Fruit fly (Drosophila melanogaster) whole organism, pupa: ENCODE measurements around the gene SKIP.

Experiments
- CG10348 ChIP-seq: fragments of 200-800 bp; sonication (Bioruptor generic); IDR thresholded peaks from 2 replicates; pipeline ENCODE4 v1.3.6; 2022; ENCODE audit warnings: missing biosample characterization, missing genetic modification characterization
- CG12605 ChIP-seq: fragments of 200-800 bp; sonication (Bioruptor generic); IDR thresholded peaks from 2 replicates; pipeline ENCODE4 v1.3.6; 2022; ENCODE audit warnings: missing biosample characterization, missing genetic modification characterization
- CG13204 ChIP-seq: fragments of 200-800 bp; sonication (Bioruptor generic); optimal IDR thresholded peaks from 2 replicates; lab custom pipeline; 2018; ENCODE audit warnings: missing biosample characterization, mild to moderate bottlenecking, missing genetic modification characterization, moderate library complexity
- CG14655 ChIP-seq: fragments of 200-800 bp; sonication (Bioruptor generic); optimal IDR thresholded peaks from 3 replicates; lab custom pipeline; 2017; ENCODE audit warnings: mild to moderate bottlenecking, missing biosample characterization, missing genetic modification reagents, missing genetic modification characterization
- CG15710 ChIP-seq: fragments of 200-800 bp; sonication (Bioruptor generic); optimal IDR thresholded peaks from 2 replicates; lab custom pipeline; 2018; ENCODE audit warnings: missing biosample characterization, mild to moderate bottlenecking, missing genetic modification characterization, moderate library complexity
- CG17806 ChIP-seq: fragments of 200-800 bp; sonication (Bioruptor generic); optimal IDR thresholded peaks from 2 replicates; lab custom pipeline; 2018; ENCODE audit warnings: missing biosample characterization, mild to moderate bottlenecking, missing genetic modification characterization, moderate library complexity
- CG32121 ChIP-seq: fragments of 200-800 bp; sonication (Bioruptor generic); IDR thresholded peaks from 2 replicates; pipeline ENCODE4 v1.3.6; 2022; ENCODE audit warnings: missing biosample characterization, missing genetic modification characterization
- CG34367 ChIP-seq: fragments of 200-800 bp; sonication (Bioruptor generic); optimal IDR thresholded peaks from 2 replicates; lab custom pipeline; 2018; ENCODE audit warnings: missing biosample characterization, mild to moderate bottlenecking, missing genetic modification characterization
- CG4496 ChIP-seq: fragments of 200-800 bp; sonication (Bioruptor generic); IDR thresholded peaks from 3 replicates; pipeline ENCODE4 v1.3.6; 2022; ENCODE audit warnings: missing biosample characterization, missing genetic modification characterization
- CG8159 ChIP-seq: fragments of 200-800 bp; sonication (Bioruptor generic); optimal IDR thresholded peaks from 3 replicates; lab custom pipeline; 2018; ENCODE audit warnings: missing biosample characterization, mild to moderate bottlenecking, missing genetic modification characterization, moderate library complexity
- CG8301 ChIP-seq: fragments of 200-800 bp; sonication (Bioruptor generic); optimal IDR thresholded peaks from 2 replicates; lab custom pipeline; 2018; ENCODE audit warnings: missing biosample characterization, mild to moderate bottlenecking, missing genetic modification characterization
- CG9948 ChIP-seq: fragments of 200-800 bp; sonication (Bioruptor generic); optimal IDR thresholded peaks from 2 replicates; lab custom pipeline; 2018; ENCODE audit warnings: missing biosample characterization, mild to moderate bottlenecking, missing genetic modification characterization, moderate library complexity
- D1 ChIP-seq: fragments of 200-800 bp; sonication (Bioruptor generic); optimal IDR thresholded peaks from 2 replicates; lab custom pipeline; 2018; ENCODE audit warnings: missing biosample characterization, mild to moderate bottlenecking, missing genetic modification characterization, moderate library complexity
- EcR ChIP-seq: fragments of 200-800 bp; sonication (Bioruptor generic); optimal IDR thresholded peaks from 3 replicates; lab custom pipeline; 2019; ENCODE audit warnings: missing biosample characterization, missing genetic modification characterization, mild to moderate bottlenecking, moderate library complexity, missing genetic modification reagents
- Ets98B ChIP-seq: fragments of 200-800 bp; sonication (Bioruptor generic); IDR thresholded peaks from 2 replicates; pipeline ENCODE4 v1.3.6; 2022; ENCODE audit warnings: missing biosample characterization, missing genetic modification characterization
- Pif1A ChIP-seq: fragments of 200-800 bp; sonication (Bioruptor generic); optimal IDR thresholded peaks from 3 replicates; lab custom pipeline; 2016; ENCODE audit warnings: missing biosample characterization, missing genetic modification characterization
- Pif1B ChIP-seq: fragments of 200-800 bp; sonication (Bioruptor generic); optimal IDR thresholded peaks from 3 replicates; lab custom pipeline; 2016; ENCODE audit warnings: missing biosample characterization, missing genetic modification characterization
- Snoo ChIP-seq: fragments of 200-800 bp; sonication (Bioruptor generic); optimal IDR thresholded peaks from 3 replicates; lab custom pipeline; 2017; ENCODE audit warnings: missing biosample characterization, mild to moderate bottlenecking, missing genetic modification characterization, inconsistent platforms
- fd96Ca ChIP-seq: fragments of 200-800 bp; sonication (Bioruptor generic); IDR thresholded peaks from 3 replicates; pipeline ENCODE4 v1.3.6; 2022; ENCODE audit warnings: missing biosample characterization, missing genetic modification characterization
- gl ChIP-seq: fragments of 200-800 bp; sonication (Bioruptor generic); optimal IDR thresholded peaks from 2 replicates; lab custom pipeline; 2018; ENCODE audit warnings: missing biosample characterization, mild to moderate bottlenecking, missing genetic modification characterization
- rn ChIP-seq: fragments of 200-800 bp; sonication (Bioruptor generic); IDR thresholded peaks from 2 replicates; pipeline ENCODE4 v1.3.6; 2022; ENCODE audit warnings: missing biosample characterization, missing genetic modification characterization

SKIP gene

DNA sequence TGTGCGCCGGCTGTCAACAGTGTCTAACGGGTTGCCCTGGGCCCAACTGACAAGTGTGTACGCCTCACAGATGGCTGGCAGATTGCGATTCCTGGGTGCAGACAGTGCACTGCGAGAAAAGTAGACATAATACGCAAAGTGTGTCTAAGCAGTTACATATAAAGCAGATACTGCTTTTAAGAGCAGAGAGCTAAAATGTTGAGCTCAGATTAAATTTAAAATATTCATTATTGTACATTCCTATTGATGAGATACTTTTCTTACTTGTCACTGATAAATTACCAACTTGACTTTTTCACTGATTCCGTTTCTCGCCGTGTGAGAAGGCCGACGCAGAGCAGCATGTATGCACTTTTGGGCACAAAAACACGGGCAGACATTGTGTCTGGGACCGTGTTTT lies 133.7 kb downstream of the SKIP start:
- no peak for TF ChIP-seq CG12605 (GFP tag; lab: Robert Waterston, UW)
- no peak for TF ChIP-seq CG9948 (tag; lab: Kevin White, UChicago)
- TF ChIP-seq fd96Ca (GFP tag; lab: Robert Waterston, UW) = peak; percentile 36; the same call in 1 of the 3 replicates
- peak; percentile 33 for TF ChIP-seq CG14655
- TF ChIP-seq Snoo (tag; lab: Kevin White, UChicago) = no peak
- peak; percentile 23; the same call in 1 of the 2 replicates for TF ChIP-seq CG32121 (GFP tag; lab: Robert Waterston, UW)
- no peak for TF ChIP-seq Pif1B (GFP tag; lab: Kevin White, UChicago)
- TF ChIP-seq CG17806 (tag; lab: Kevin White, UChicago) = no peak
- peak; percentile 57; the same call in 1 of the 3 replicates for TF ChIP-seq CG4496 (GFP tag; lab: Robert Waterston, UW)
- TF ChIP-seq CG8159 = peak; percentile 26
- no peak for TF ChIP-seq EcR (GFP tag; lab: Kevin White, UChicago)
- no peak for TF ChIP-seq CG34367 (tag; lab: Kevin White, UChicago)
- TF ChIP-seq CG15710 (tag; lab: Kevin White, UChicago) = peak; percentile 23
- peak; percentile 16 for TF ChIP-seq CG8301 (tag; lab: Kevin White, UChicago)
- no peak for TF ChIP-seq rn (GFP tag; lab: Robert Waterston, UW)
- TF ChIP-seq Ets98B (GFP tag; lab: Robert Waterston, UW) = 0 out of 2 replicates have a peak, but pooled peaks have one; percentile 13

DNA sequence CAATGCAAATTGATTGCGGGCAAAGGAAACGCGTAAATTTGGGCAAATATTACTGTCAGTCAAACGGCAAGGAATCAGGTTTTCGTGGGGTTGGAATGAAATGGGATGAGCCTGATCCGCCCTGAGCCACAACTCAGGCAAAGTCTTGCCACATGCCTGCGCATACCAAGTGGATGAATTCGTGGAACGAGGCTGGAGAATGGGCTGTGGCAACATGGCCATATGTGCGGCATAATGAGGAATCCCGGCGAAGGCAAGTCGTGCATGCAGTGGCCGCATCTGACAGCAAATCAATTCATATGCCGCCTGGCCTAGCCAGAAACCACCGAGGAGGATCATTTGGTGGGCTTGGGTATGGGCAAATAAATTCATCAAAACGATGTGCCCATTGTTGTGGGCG lies 135.2 kb downstream of the SKIP start:
- TF ChIP-seq CG15710 (tag; lab: Kevin White, UChicago) (no peak), CG32121 (GFP tag; lab: Robert Waterston, UW) (no peak), Ets98B (GFP tag; lab: Robert Waterston, UW) (no peak), D1 (tag; lab: Kevin White, UChicago) (no peak), CG10348 (GFP tag; lab: Robert Waterston, UW) (no peak), CG13204 (no peak), CG14655 (no peak), rn (GFP tag; lab: Robert Waterston, UW) (no peak), Pif1A (GFP tag; lab: Kevin White, UChicago) (no peak), CG8159 (no peak), CG34367 (tag; lab: Kevin White, UChicago) (no peak), Pif1B (GFP tag; lab: Kevin White, UChicago) (no peak), CG8301 (tag; lab: Kevin White, UChicago) (no peak), CG9948 (tag; lab: Kevin White, UChicago) (no peak), Snoo (tag; lab: Kevin White, UChicago) (no peak), CG12605 (GFP tag; lab: Robert Waterston, UW) (no peak), EcR (GFP tag; lab: Kevin White, UChicago) (no peak), gl (tag; lab: Kevin White, UChicago) (no peak), CG17806 (tag; lab: Kevin White, UChicago) (no peak), CG4496 (GFP tag; lab: Robert Waterston, UW) (no peak)

DNA sequence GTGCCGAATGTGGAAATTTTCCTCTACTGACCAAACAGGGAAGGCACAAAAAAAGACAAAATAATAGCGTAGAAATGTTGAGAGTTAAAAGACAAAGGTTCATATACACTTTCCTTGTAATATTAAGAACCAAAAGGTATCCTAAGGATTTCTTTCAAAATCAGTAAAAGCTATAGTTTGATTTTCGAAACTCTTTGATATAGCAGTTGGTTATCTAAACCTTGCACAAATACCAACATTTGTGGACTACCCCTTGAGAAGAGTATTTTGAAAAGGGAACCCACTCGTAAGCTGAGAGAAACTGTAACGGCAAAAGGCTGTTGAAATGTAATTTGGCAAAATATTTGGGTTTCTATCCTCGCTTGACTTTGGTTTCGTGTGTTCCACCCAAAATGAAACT lies 136.2 kb downstream of the SKIP start:
- no peak for TF ChIP-seq gl (tag; lab: Kevin White, UChicago)
- TF ChIP-seq CG8301 (tag; lab: Kevin White, UChicago) = no peak
- no peak for TF ChIP-seq CG17806 (tag; lab: Kevin White, UChicago)
- no peak for TF ChIP-seq CG8159
- TF ChIP-seq Ets98B (GFP tag; lab: Robert Waterston, UW) = no peak
- no peak for TF ChIP-seq CG10348 (GFP tag; lab: Robert Waterston, UW)
- no peak for TF ChIP-seq EcR (GFP tag; lab: Kevin White, UChicago)
- TF ChIP-seq, all 21 proteins: peak for 0

DNA sequence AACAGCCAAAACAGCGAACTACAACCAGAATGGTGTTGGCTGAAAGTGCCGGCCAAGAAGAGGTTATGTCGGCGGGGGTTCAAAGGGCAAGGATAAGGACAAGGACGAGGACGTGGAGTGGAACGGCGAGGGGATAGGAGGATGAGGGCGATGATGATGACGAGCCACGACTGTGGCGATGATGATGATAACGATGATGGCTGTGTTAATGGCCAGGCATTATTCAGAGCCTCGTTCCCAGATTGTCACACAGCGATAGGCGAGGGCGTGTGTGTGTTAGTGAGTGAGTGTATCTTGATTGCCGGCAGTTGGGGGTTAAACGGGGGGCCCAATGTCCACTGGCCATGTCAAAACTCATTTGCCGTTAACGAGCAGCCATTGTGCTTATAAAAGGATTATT lies 139.3 kb downstream of the SKIP start:
- TF ChIP-seq CG8159 = no peak
- no peak for TF ChIP-seq fd96Ca (GFP tag; lab: Robert Waterston, UW)

DNA sequence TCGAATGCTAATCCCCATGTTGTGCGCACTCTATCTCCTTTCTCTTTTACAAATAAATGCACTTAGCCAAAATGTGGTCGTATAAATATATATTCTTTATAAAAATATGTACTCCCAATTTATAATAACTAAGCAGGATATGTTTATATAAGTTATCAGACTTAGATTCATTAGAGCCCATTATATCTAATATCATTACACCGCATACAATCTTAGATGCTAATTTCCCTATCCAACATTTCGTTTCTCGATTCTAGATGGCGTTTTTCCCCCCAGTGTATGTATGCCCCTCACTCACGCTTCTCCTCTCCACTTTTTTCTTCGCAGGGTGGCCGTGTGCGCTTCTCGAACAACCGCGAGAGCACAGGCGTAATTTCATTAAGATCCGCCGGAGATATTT lies 153.8 kb downstream of the SKIP start:
- TF ChIP-seq CG15710 (tag; lab: Kevin White, UChicago) (no peak), EcR (GFP tag; lab: Kevin White, UChicago) (no peak), Pif1B (GFP tag; lab: Kevin White, UChicago) (no peak), CG17806 (tag; lab: Kevin White, UChicago) (no peak), rn (GFP tag; lab: Robert Waterston, UW) (no peak), CG4496 (GFP tag; lab: Robert Waterston, UW) (no peak), gl (tag; lab: Kevin White, UChicago) (no peak)

DNA sequence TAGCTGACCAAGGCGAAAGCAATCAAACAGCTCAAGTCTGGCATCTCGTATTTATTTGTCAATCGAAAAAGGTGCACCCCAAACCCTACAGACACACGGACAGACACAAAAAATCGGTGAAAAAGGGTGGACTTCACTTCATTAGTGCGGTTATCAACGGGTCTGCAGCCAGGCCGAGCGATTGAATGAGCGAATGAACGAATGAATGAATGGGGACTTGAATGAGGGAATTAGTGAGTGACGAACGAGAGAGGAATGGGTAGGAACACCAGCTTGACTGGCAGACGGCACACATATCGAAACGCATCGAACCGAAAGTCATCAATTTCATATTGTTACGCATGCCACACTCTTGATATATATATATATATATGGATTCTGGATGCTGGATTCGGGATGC lies 154.7 kb downstream of the SKIP start:
- TF ChIP-seq Snoo (tag; lab: Kevin White, UChicago) = no peak
- TF ChIP-seq Ets98B (GFP tag; lab: Robert Waterston, UW) = no peak
- TF ChIP-seq CG15710 (tag; lab: Kevin White, UChicago) = no peak
- TF ChIP-seq CG34367 (tag; lab: Kevin White, UChicago) = no peak
- no peak for TF ChIP-seq EcR (GFP tag; lab: Kevin White, UChicago)
- no peak for TF ChIP-seq CG8159
- no peak for TF ChIP-seq CG17806 (tag; lab: Kevin White, UChicago)
- TF ChIP-seq gl (tag; lab: Kevin White, UChicago) = no peak
- TF ChIP-seq CG13204 = no peak
- TF ChIP-seq CG8301 (tag; lab: Kevin White, UChicago) = no peak
- TF ChIP-seq Pif1A (GFP tag; lab: Kevin White, UChicago) = no peak
- no peak for TF ChIP-seq CG14655
- TF ChIP-seq, all 21 proteins: peak for 0
